Fruit fly (Drosophila melanogaster) whole organism, embryonic: Measurements from ENCODE around the gene mAChR-B.

ENCODE experiments used
- Adf1 ChIP-seq: fragments of 200-800 bp; sonication (Bioruptor generic); IDR thresholded peaks from 2 replicates; pipeline ENCODE4 v1.3.6; 2022; ENCODE audit warnings: missing biosample characterization, missing genetic modification characterization
- Atf6 ChIP-seq: fragments of 200-800 bp; sonication (Bioruptor generic); IDR thresholded peaks from 2 replicates; pipeline ENCODE4 v1.3.6; 2022; ENCODE audit warnings: missing biosample characterization, missing genetic modification characterization
- Blimp-1 ChIP-seq: fragments of 200-800 bp; sonication (Bioruptor generic); optimal IDR thresholded peaks from 3 replicates; lab custom pipeline; 2018; ENCODE audit warnings: missing biosample characterization, missing genetic modification characterization, mild to moderate bottlenecking, moderate library complexity, missing genetic modification reagents
- CG10462 ChIP-seq: fragments of 200-800 bp; sonication (Bioruptor generic); optimal IDR thresholded peaks from 2 replicates; lab custom pipeline; 2016; ENCODE audit warnings: missing biosample characterization, missing genetic modification characterization
- CG10654 ChIP-seq: fragments of 200-800 bp; sonication (Bioruptor generic); optimal IDR thresholded peaks from 2 replicates; lab custom pipeline; 2016; ENCODE audit warnings: missing biosample characterization, missing genetic modification characterization
- CG11398 ChIP-seq: fragments of 200-800 bp; sonication (Bioruptor generic); optimal IDR thresholded peaks from 2 replicates; lab custom pipeline; 2016; ENCODE audit warnings: missing biosample characterization, missing genetic modification characterization
- CG12104 ChIP-seq: fragments of 200-800 bp; sonication (Bioruptor generic); optimal IDR thresholded peaks from 3 replicates; lab custom pipeline; 2016; ENCODE audit warnings: missing biosample characterization, missing genetic modification characterization
- CG13775 ChIP-seq: fragments of 200-800 bp; sonication (Bioruptor generic); optimal IDR thresholded peaks from 3 replicates; lab custom pipeline; 2017; ENCODE audit warnings: missing biosample characterization, mild to moderate bottlenecking, missing genetic modification characterization
- CG15514 ChIP-seq: fragments of 200-800 bp; sonication (Bioruptor generic); optimal IDR thresholded peaks from 3 replicates; lab custom pipeline; 2017; ENCODE audit warnings: missing biosample characterization, missing genetic modification characterization, mild to moderate bottlenecking, moderate library complexity, missing genetic modification reagents
- CG18262 ChIP-seq: fragments of 200-800 bp; optimal IDR thresholded peaks from 3 replicates; lab custom pipeline; 2019; ENCODE audit warnings: missing biosample characterization, mild to moderate bottlenecking, missing genetic modification characterization, moderate library complexity
- CG2199 ChIP-seq: fragments of 200-800 bp; sonication (Bioruptor generic); IDR thresholded peaks from 3 replicates; pipeline ENCODE4 v1.3.6; 2022; ENCODE audit warnings: missing biosample characterization, missing genetic modification characterization
- CG2889 ChIP-seq: fragments of 200-800 bp; sonication (Bioruptor generic); IDR thresholded peaks from 3 replicates; pipeline ENCODE4 v1.3.6; 2022; ENCODE audit warnings: missing biosample characterization, missing genetic modification characterization
- CG31224 ChIP-seq: fragments of 200-800 bp; sonication (Bioruptor generic); IDR thresholded peaks from 2 replicates; pipeline ENCODE4 v1.3.6; 2022; ENCODE audit warnings: missing biosample characterization, missing genetic modification characterization
- CG5245 ChIP-seq: fragments of 200-800 bp; sonication (Bioruptor generic); optimal IDR thresholded peaks from 3 replicates; lab custom pipeline; 2016; ENCODE audit warnings: missing biosample characterization, missing genetic modification characterization
- CG6272 ChIP-seq: fragments of 200-800 bp; sonication (Bioruptor generic); IDR thresholded peaks from 2 replicates; pipeline ENCODE4 v1.3.6; 2022; ENCODE audit warnings: missing biosample characterization, missing genetic modification characterization
- CG7357 ChIP-seq: fragments of 200-800 bp; sonication (Bioruptor generic); IDR thresholded peaks from 3 replicates; pipeline ENCODE4 v1.3.6; 2022; ENCODE audit warnings: missing biosample characterization, missing genetic modification characterization
- CG7928 ChIP-seq: fragments of 200-800 bp; sonication (Bioruptor generic); optimal IDR thresholded peaks from 2 replicates; lab custom pipeline; 2017; ENCODE audit warnings: missing biosample characterization, mild to moderate bottlenecking, missing genetic modification characterization
- CG8924 ChIP-seq: fragments of 200-800 bp; optimal IDR thresholded peaks from 3 replicates; lab custom pipeline; 2019; ENCODE audit warnings: missing biosample characterization, mild to moderate bottlenecking, missing genetic modification characterization, moderate library complexity
- Dip3 ChIP-seq: fragments of 200-800 bp; sonication (Bioruptor generic); optimal IDR thresholded peaks from 3 replicates; lab custom pipeline; 2016; ENCODE audit warnings: missing biosample characterization, missing genetic modification characterization
- Fer3 ChIP-seq: fragments of 200-800 bp; sonication (Bioruptor generic); optimal IDR thresholded peaks from 2 replicates; lab custom pipeline; 2018; ENCODE audit warnings: missing biosample characterization, mild to moderate bottlenecking, missing genetic modification characterization, moderate library complexity
- H2.0 ChIP-seq: fragments of 200-800 bp; sonication (Bioruptor generic); IDR thresholded peaks from 2 replicates; pipeline ENCODE4 v1.3.6; 2022; ENCODE audit warnings: missing biosample characterization, missing genetic modification characterization
- Meics ChIP-seq: fragments of 200-800 bp; sonication (Bioruptor generic); optimal IDR thresholded peaks from 2 replicates; lab custom pipeline; 2017; ENCODE audit warnings: missing biosample characterization, mild to moderate bottlenecking, missing genetic modification characterization
- Mes4 ChIP-seq: fragments of 200-800 bp; sonication (Bioruptor generic); optimal IDR thresholded peaks from 2 replicates; lab custom pipeline; 2016; ENCODE audit warnings: missing biosample characterization, missing genetic modification characterization
- Myb ChIP-seq: fragments of 200-800 bp; sonication (Bioruptor generic); optimal IDR thresholded peaks from 2 replicates; lab custom pipeline; 2016; ENCODE audit warnings: missing biosample characterization, missing genetic modification characterization
- Rfx ChIP-seq: fragments of 200-800 bp; sonication (Bioruptor generic); IDR thresholded peaks from 2 replicates; pipeline ENCODE4 v1.3.6; 2022; ENCODE audit warnings: missing biosample characterization, missing genetic modification characterization
- abd-A ChIP-seq: fragments of 200-800 bp; sonication (Bioruptor generic); optimal IDR thresholded peaks from 3 replicates; lab custom pipeline; 2019; ENCODE audit warnings: missing biosample characterization, mild to moderate bottlenecking, missing genetic modification characterization, moderate library complexity
- ara ChIP-seq: fragments of 200-800 bp; sonication (Bioruptor generic); IDR thresholded peaks from 2 replicates; pipeline ENCODE4 v1.3.6; 2022; ENCODE audit warnings: missing biosample characterization, missing genetic modification characterization
- cas ChIP-seq: fragments of 200-800 bp; sonication (Bioruptor generic); IDR thresholded peaks from 2 replicates; pipeline ENCODE4 v1.3.6; 2022; ENCODE audit warnings: missing biosample characterization, missing genetic modification characterization
- corto ChIP-seq: fragments of 200-800 bp; sonication (Bioruptor generic); optimal IDR thresholded peaks from 2 replicates; lab custom pipeline; 2016; ENCODE audit warnings: missing biosample characterization, mild to moderate bottlenecking, missing genetic modification characterization, moderate library complexity
- dan ChIP-seq: fragments of 200-800 bp; sonication (Bioruptor generic); IDR thresholded peaks from 2 replicates; pipeline ENCODE4 v1.3.6; 2022; ENCODE audit warnings: missing biosample characterization, missing genetic modification characterization
- gsb-n ChIP-seq: fragments of 200-800 bp; sonication (Bioruptor generic); optimal IDR thresholded peaks from 3 replicates; lab custom pipeline; 2018; ENCODE audit warnings: missing biosample characterization, mild to moderate bottlenecking, missing genetic modification characterization
- ind ChIP-seq: fragments of 200-800 bp; sonication (Bioruptor generic); optimal IDR thresholded peaks from 3 replicates; lab custom pipeline; 2016; ENCODE audit warnings: missing biosample characterization, missing genetic modification characterization
- kay ChIP-seq: fragments of 200-800 bp; sonication (Bioruptor generic); optimal IDR thresholded peaks from 2 replicates; lab custom pipeline; 2016; ENCODE audit warnings: missing biosample characterization, missing genetic modification characterization
- lilli ChIP-seq: fragments of 200-800 bp; sonication (Bioruptor generic); optimal IDR thresholded peaks from 3 replicates; lab custom pipeline; 2016; ENCODE audit warnings: missing biosample characterization, missing genetic modification characterization
- lmd ChIP-seq: fragments of 200-800 bp; sonication (Bioruptor generic); IDR thresholded peaks from 2 replicates; pipeline ENCODE4 v1.3.6; 2022; ENCODE audit warnings: missing biosample characterization, missing genetic modification characterization
- lola ChIP-seq, 3 experiments: fragments of >200 bp in 2 of 3; fragments of 200-800 bp in 1 of 3; sonication (Bioruptor generic) in 1 of 3; optimal IDR thresholded peaks; 2 replicates each; lab custom pipeline; 2017 to 2019; ENCODE audit warnings: missing biosample characterization in 3 of 3, missing genetic modification characterization in 3 of 3, mild to moderate bottlenecking in 1 of 3, moderate library complexity in 1 of 3
- luna ChIP-seq: fragments of 200-800 bp; sonication (Bioruptor generic); optimal IDR thresholded peaks from 2 replicates; lab custom pipeline; 2016; ENCODE audit warnings: missing biosample characterization, missing genetic modification characterization
- onecut ChIP-seq: fragments of 200-800 bp; sonication (Bioruptor generic); IDR thresholded peaks from 2 replicates; pipeline ENCODE4 v1.3.6; 2022; ENCODE audit warnings: missing biosample characterization, missing genetic modification characterization
- pita ChIP-seq: fragments of 200-800 bp; sonication (Bioruptor generic); optimal IDR thresholded peaks from 2 replicates; lab custom pipeline; 2017; ENCODE audit warnings: missing biosample characterization, mild to moderate bottlenecking, missing genetic modification characterization
- sc ChIP-seq, 3 experiments: fragments of >200 bp in 2 of 3; fragments of 200-800 bp in 1 of 3; sonication (Bioruptor generic) in 1 of 3; optimal IDR thresholded peaks; 2 replicates in 2 of 3; 3 replicates in 1 of 3; lab custom pipeline; 2017; ENCODE audit warnings: mild to moderate bottlenecking in 1 of 3, missing biosample characterization in 1 of 3, missing genetic modification characterization in 1 of 3, missing genetic modification reagents in 1 of 3
- scrt ChIP-seq: fragments of 200-800 bp; sonication (Bioruptor generic); optimal IDR thresholded peaks from 2 replicates; lab custom pipeline; 2018; ENCODE audit warnings: missing biosample characterization, mild to moderate bottlenecking, missing genetic modification characterization, moderate library complexity
- sima ChIP-seq: fragments of 200-800 bp; sonication (Bioruptor generic); optimal IDR thresholded peaks from 2 replicates; lab custom pipeline; 2016; ENCODE audit warnings: missing biosample characterization, missing genetic modification characterization
- stwl ChIP-seq: fragments of 200-800 bp; sonication (Bioruptor generic); optimal IDR thresholded peaks from 3 replicates; lab custom pipeline; 2018; ENCODE audit warnings: missing biosample characterization, mild to moderate bottlenecking, missing genetic modification characterization, moderate library complexity
- trh ChIP-seq: fragments of 200-800 bp; sonication (Bioruptor generic); optimal IDR thresholded peaks from 2 replicates; lab custom pipeline; 2016; ENCODE audit warnings: missing biosample characterization, missing genetic modification characterization
- vfl ChIP-seq: fragments of 200-800 bp; sonication (Bioruptor generic); optimal IDR thresholded peaks from 2 replicates; lab custom pipeline; 2016; ENCODE audit warnings: missing biosample characterization, missing genetic modification characterization
- vvl ChIP-seq: fragments of 200-800 bp; sonication (Bioruptor generic); IDR thresholded peaks from 2 replicates; pipeline ENCODE4 v1.3.6; 2022; ENCODE audit warnings: missing biosample characterization, missing genetic modification characterization
- wek ChIP-seq: fragments of 200-800 bp; sonication (Bioruptor generic); optimal IDR thresholded peaks from 3 replicates; lab custom pipeline; 2018; ENCODE audit warnings: missing biosample characterization, mild to moderate bottlenecking, missing genetic modification characterization, moderate library complexity
- zfh1 ChIP-seq: fragments of 200-800 bp; sonication (Bioruptor generic); IDR thresholded peaks from 3 replicates; pipeline ENCODE4 v1.3.6; 2022; ENCODE audit warnings: missing biosample characterization, missing genetic modification characterization

Gene mAChR-B

dm6 chr3R:8112880-8113832, 54.1 kb downstream of the mAChR-B start (continued):
- TF ChIP-seq CG2889 (GFP tag; lab: Robert Waterston, UW): peak; percentile 49; the same call in 1 of the 3 replicates
- TF ChIP-seq stwl (tag; lab: Kevin White, UChicago): peak; percentile 86
- TF ChIP-seq trh (GFP tag; lab: Kevin White, UChicago): peak; percentile 59
- TF ChIP-seq H2.0 (GFP tag; lab: Robert Waterston, UW): peak; percentile 50; the same call in 1 of the 2 replicates
- no peak; the same call in 2 of the 3 replicates for TF ChIP-seq zfh1 (GFP tag; lab: Robert Waterston, UW)
- peak; percentile 21; the same call in 1 of the 2 replicates for TF ChIP-seq ara (GFP tag; lab: Robert Waterston, UW)
- TF ChIP-seq CG10654 (GFP tag; lab: Kevin White, UChicago): peak; percentile 54
- peak; percentile 48 for TF ChIP-seq CG7928 (GFP tag; lab: Kevin White, UChicago)
- TF ChIP-seq lola (GFP tag; optimal IDR thresholded peaks at IDR 0.05; lab: Kevin White, UChicago): peak in 1 of 3 experiments; percentile 82
- peak; percentile 61 for TF ChIP-seq Myb
- peak; percentile 60 for TF ChIP-seq CG12104 (GFP tag; lab: Kevin White, UChicago)
- peak; percentile 83 for TF ChIP-seq lilli (GFP tag; lab: Kevin White, UChicago)
- TF ChIP-seq CG10462 (GFP tag; lab: Kevin White, UChicago): peak; percentile 45
- peak; percentile 49; the same call in 1 of the 2 replicates for TF ChIP-seq Adf1 (GFP tag; lab: Robert Waterston, UW)
- peak; percentile 69 for TF ChIP-seq vvl
- TF ChIP-seq CG8924 (tag; lab: Kevin White, UChicago): peak; percentile 73
- 0 out of 2 replicates have a peak, but pooled peaks have one; percentile 24 for TF ChIP-seq CG6272
- peak; percentile 96 for TF ChIP-seq kay
- peak; percentile 55 for TF ChIP-seq sima (GFP tag; lab: Kevin White, UChicago)
- peak; percentile 82 for TF ChIP-seq CG13775 (GFP tag; lab: Kevin White, UChicago)
- TF ChIP-seq ind (GFP tag; lab: Kevin White, UChicago): peak; percentile 73
- TF ChIP-seq Fer3: peak; percentile 66
- TF ChIP-seq luna (GFP tag; lab: Kevin White, UChicago): peak; percentile 15
- TF ChIP-seq Blimp-1 (GFP tag; lab: Kevin White, UChicago): peak; percentile 75
- TF ChIP-seq Atf6: peak; percentile 75
- TF ChIP-seq cas (GFP tag; lab: Robert Waterston, UW): no peak
- TF ChIP-seq Rfx: peak; percentile 57; the same call in 1 of the 2 replicates
- TF ChIP-seq CG18262 (tag; lab: Kevin White, UChicago): peak; percentile 86
- peak; percentile 92 for TF ChIP-seq abd-A (tag; lab: Kevin White, UChicago)
- TF ChIP-seq Meics: peak; percentile 86
- peak; percentile 57 for TF ChIP-seq CG5245
- peak; percentile 67 for TF ChIP-seq gsb-n (tag; lab: Kevin White, UChicago)
- no peak for TF ChIP-seq dan (GFP tag; lab: Robert Waterston, UW)
- peak; percentile 67 for TF ChIP-seq lmd (GFP tag; lab: Robert Waterston, UW)
- peak; percentile 69 for TF ChIP-seq CG15514 (GFP tag; lab: Kevin White, UChicago)
- no peak for TF ChIP-seq CG7357
- TF ChIP-seq Dip3 (GFP tag; lab: Kevin White, UChicago): peak; percentile 67
- peak; percentile 82 for TF ChIP-seq CG11398
- TF ChIP-seq CG31224 (GFP tag; lab: Robert Waterston, UW): peak; percentile 33; the same call in 1 of the 2 replicates
- TF ChIP-seq corto: peak; percentile 38
- TF ChIP-seq wek (GFP tag; lab: Kevin White, UChicago): no peak
- no peak for TF ChIP-seq CG2199 (GFP tag; lab: Robert Waterston, UW)
- TF ChIP-seq Mes4 (GFP tag; lab: Kevin White, UChicago): peak; percentile 79
- peak; percentile 63 for TF ChIP-seq scrt
- no peak for TF ChIP-seq sc (optimal IDR thresholded peaks at IDR 0.05; lab: Kevin White, UChicago)
- TF ChIP-seq sc (GFP tag; optimal IDR thresholded peaks at IDR 0.05; lab: Kevin White, UChicago): peak; percentile 72
- peak; percentile 99 for TF ChIP-seq onecut (GFP tag; lab: Robert Waterston, UW)
- TF ChIP-seq vfl (GFP tag; lab: Kevin White, UChicago): peak; percentile 33
- TF ChIP-seq pita: no peak
